Worm (Caenorhabditis elegans) whole organism, L3 larva: ENCODE data around the gene drr-1.
A peak's percentile ranks its signal among the peaks of the same experiment; 100 is the strongest.

Experiments
- R02D3.7 ChIP-seq: fragments of 150-350 bp; optimal IDR thresholded peaks from 2 replicates; lab custom pipeline; 2014; ENCODE audit warnings: missing biosample characterization, missing genetic modification characterization
- aly-2 ChIP-seq: fragments of 150-350 bp; optimal IDR thresholded peaks from 2 replicates; lab custom pipeline; 2014; ENCODE audit warnings: missing biosample characterization, missing genetic modification characterization
- ama-1 ChIP-seq: fragments of 150-350 bp; optimal IDR thresholded peaks from 2 replicates; lab custom pipeline; 2018
- ceh-28 ChIP-seq: fragments of 150-350 bp; optimal IDR thresholded peaks from 2 replicates; lab custom pipeline; 2014; ENCODE audit warnings: missing biosample characterization, missing genetic modification reagents, missing genetic modification characterization
- ceh-82 ChIP-seq: fragments of 150-350 bp; optimal IDR thresholded peaks from 2 replicates; lab custom pipeline; 2014; ENCODE audit warnings: missing biosample characterization, missing genetic modification characterization
- daf-12 ChIP-seq: fragments of 150-350 bp; optimal IDR thresholded peaks from 2 replicates; lab custom pipeline; 2014; ENCODE audit warnings: missing biosample characterization, missing genetic modification reagents, missing genetic modification characterization
- egl-27 ChIP-seq: sonication (generic microtip); optimal IDR thresholded peaks from 4 replicates; lab custom pipeline; 2017; ENCODE audit warnings: missing biosample characterization, missing genetic modification reagents, missing genetic modification characterization
- egl-5 ChIP-seq: fragments of 150-350 bp; optimal IDR thresholded peaks from 2 replicates; lab custom pipeline; 2017; ENCODE audit warnings: missing biosample characterization, missing genetic modification reagents, missing genetic modification characterization, inconsistent platforms
- elt-1 ChIP-seq: fragments of 150-350 bp; optimal IDR thresholded peaks from 2 replicates; lab custom pipeline; 2014; ENCODE audit warnings: missing biosample characterization, missing genetic modification characterization
- elt-2 ChIP-seq: sonication (generic microtip); optimal IDR thresholded peaks from 2 replicates; lab custom pipeline; 2016; ENCODE audit warnings: missing genetic modification reagents, mild to moderate bottlenecking, missing genetic modification characterization, missing compliant biosample characterization
- elt-3 ChIP-seq, 3 experiments: fragments of 150-350 bp in 1 of 3; sonication (generic microtip) in 2 of 3; optimal IDR thresholded peaks; 2 replicates in 2 of 3; 4 replicates in 1 of 3; lab custom pipeline; 2014 to 2017; ENCODE audit warnings: missing biosample characterization in 3 of 3, missing genetic modification characterization in 3 of 3
- eor-1 ChIP-seq, 2 experiments: fragments of 150-350 bp; optimal IDR thresholded peaks; 2 replicates each; lab custom pipeline; 2014 to 2018; ENCODE audit warnings: missing biosample characterization in 2 of 2, missing genetic modification characterization in 2 of 2
- fkh-2 ChIP-seq: fragments of 150-350 bp; optimal IDR thresholded peaks from 2 replicates; lab custom pipeline; 2014; ENCODE audit warnings: missing biosample characterization, missing genetic modification reagents, missing genetic modification characterization
- jun-1 ChIP-seq: fragments of 150-350 bp; optimal IDR thresholded peaks from 2 replicates; lab custom pipeline; 2014; ENCODE audit warnings: missing biosample characterization, missing genetic modification reagents, missing genetic modification characterization
- lin-15B ChIP-seq: fragments of 150-350 bp; optimal IDR thresholded peaks from 2 replicates; lab custom pipeline; 2014; ENCODE audit warnings: missing biosample characterization, missing genetic modification characterization
- lin-39 ChIP-seq: fragments of 150-350 bp; optimal IDR thresholded peaks from 2 replicates; lab custom pipeline; 2018; ENCODE audit warnings: missing biosample characterization, missing genetic modification reagents, missing genetic modification characterization
- lsy-12 ChIP-seq: sonication (generic microtip); optimal IDR thresholded peaks from 2 replicates; lab custom pipeline; 2016; ENCODE audit warnings: mild to moderate bottlenecking, missing genetic modification characterization, missing compliant biosample characterization
- mdl-1 ChIP-seq: fragments of 150-350 bp; optimal IDR thresholded peaks from 2 replicates; lab custom pipeline; 2014; ENCODE audit warnings: missing biosample characterization, missing genetic modification characterization
- mml-1 ChIP-seq: fragments of 150-350 bp; sonication (generic microtip); optimal IDR thresholded peaks from 3 replicates; lab custom pipeline; 2014; ENCODE audit warnings: missing biosample characterization, missing genetic modification characterization
- nfya-1 ChIP-seq: sonication (generic microtip); optimal IDR thresholded peaks from 2 replicates; lab custom pipeline; 2017; ENCODE audit warnings: missing genetic modification characterization, mild to moderate bottlenecking, missing compliant biosample characterization, antibody characterized with exemption, moderate library complexity; ENCODE audit not compliant: insufficient read depth
- nhr-23 ChIP-seq: fragments of 150-350 bp; optimal IDR thresholded peaks from 2 replicates; lab custom pipeline; 2014; ENCODE audit warnings: missing biosample characterization, missing genetic modification reagents, missing genetic modification characterization
- nhr-237 ChIP-seq: fragments of 150-350 bp; optimal IDR thresholded peaks from 2 replicates; lab custom pipeline; 2014; ENCODE audit warnings: missing biosample characterization, missing genetic modification characterization
- nhr-28 ChIP-seq: fragments of 150-350 bp; optimal IDR thresholded peaks from 2 replicates; lab custom pipeline; 2014; ENCODE audit warnings: missing biosample characterization, missing genetic modification characterization
- nhr-43 ChIP-seq: sonication (generic microtip); optimal IDR thresholded peaks from 2 replicates; lab custom pipeline; 2016; ENCODE audit warnings: mild to moderate bottlenecking, missing genetic modification characterization, missing compliant biosample characterization; ENCODE audit not compliant: poor library complexity, severe bottlenecking
- nhr-67 ChIP-seq: fragments of 150-350 bp; optimal IDR thresholded peaks from 2 replicates; lab custom pipeline; 2014; ENCODE audit warnings: missing biosample characterization, missing genetic modification characterization
- nhr-76 ChIP-seq: fragments of 150-350 bp; sonication (generic microtip); optimal IDR thresholded peaks from 5 replicates; lab custom pipeline; 2014; ENCODE audit warnings: missing biosample characterization, missing genetic modification characterization
- pha-4 ChIP-seq: fragments of 150-350 bp; optimal IDR thresholded peaks from 2 replicates; lab custom pipeline; 2014; ENCODE audit warnings: missing biosample characterization, missing genetic modification reagents, missing genetic modification characterization
- sea-2 ChIP-seq: fragments of 150-350 bp; sonication (generic microtip); optimal IDR thresholded peaks from 4 replicates; lab custom pipeline; 2014; ENCODE audit warnings: missing biosample characterization, missing genetic modification reagents, missing genetic modification characterization
- unc-39 ChIP-seq: sonication (generic microtip); optimal IDR thresholded peaks from 4 replicates; lab custom pipeline; 2017; ENCODE audit warnings: missing biosample characterization, missing genetic modification characterization
- unc-62 ChIP-seq: fragments of 150-350 bp; sonication (generic microtip); optimal IDR thresholded peaks from 4 replicates; lab custom pipeline; 2014; ENCODE audit warnings: missing biosample characterization, missing genetic modification reagents, missing genetic modification characterization
- zag-1 ChIP-seq: fragments of 150-350 bp; optimal IDR thresholded peaks from 2 replicates; lab custom pipeline; 2014; ENCODE audit warnings: missing biosample characterization, missing genetic modification characterization
- ztf-11 ChIP-seq: fragments of 150-350 bp; optimal IDR thresholded peaks from 2 replicates; lab custom pipeline; 2014; ENCODE audit warnings: missing biosample characterization, missing genetic modification characterization

Gene drr-1

DNA sequence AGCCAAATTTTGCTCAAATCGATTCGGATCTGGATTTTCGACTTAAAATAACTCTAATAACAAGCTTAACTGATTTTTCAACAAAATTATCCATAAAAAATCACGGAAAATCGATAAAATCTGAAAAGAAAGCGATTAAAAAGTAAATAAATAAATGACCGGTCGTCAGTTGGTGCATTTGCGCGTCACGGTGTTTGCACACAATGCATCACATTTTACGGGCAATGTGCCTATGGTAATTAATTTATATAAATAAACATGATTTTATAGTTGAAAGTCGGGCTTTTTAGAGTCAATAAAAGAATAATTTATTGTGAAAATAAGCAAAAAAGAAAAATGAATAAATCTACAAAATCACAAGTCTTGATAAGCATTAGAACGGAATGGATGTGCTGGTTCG is 938 bp downstream of the drr-1 start (continued):
- TF ChIP-seq lin-15B (peak; percentile 39), zag-1 (no peak), nhr-76 (tag; lab: Kevin White, UChicago) (no peak), ztf-11 (tag; lab: Kevin White, UChicago) (no peak), nhr-237 (tag; lab: Kevin White, UChicago) (no peak), nfya-1 (tag; lab: Kevin White, UChicago) (peak; percentile 12), ceh-28 (tag; lab: Kevin White, UChicago) (no peak), elt-2 (tag; lab: Kevin White, UChicago) (peak; percentile 31), nhr-67 (tag; lab: Kevin White, UChicago) (no peak), elt-3 (tag; optimal IDR thresholded peaks at IDR 0.05; lab: Kevin White, UChicago) (no peak)

DNA sequence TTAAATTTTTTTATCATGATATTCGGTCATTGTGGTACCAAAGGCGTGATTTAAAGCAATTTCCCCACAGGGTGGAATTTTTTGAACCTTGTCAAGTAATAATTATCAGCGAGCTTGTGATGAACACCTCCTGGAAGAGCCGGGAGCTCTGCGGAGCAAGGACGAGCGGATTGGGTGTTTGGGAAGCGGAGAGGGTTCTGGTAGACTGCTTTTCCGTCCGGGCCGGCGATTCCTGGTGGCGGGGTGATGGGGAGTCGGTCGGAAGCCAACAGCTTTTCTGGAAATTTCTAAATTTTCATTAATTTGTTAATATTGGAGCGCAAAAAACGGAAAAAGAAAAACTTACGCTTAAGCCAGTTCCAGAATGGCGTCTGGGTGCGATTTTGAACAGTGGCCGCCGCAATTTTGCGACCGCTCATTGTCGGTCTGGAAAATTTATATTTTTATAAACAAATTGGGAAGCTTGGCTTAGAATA is 1.5 kb downstream of the drr-1 start, which contains the start of gene ndua-7:
Gene ndua-7 (minus strand): TSS at position 426 of the 476 bp plus-strand sequence.
- TF ChIP-seq nhr-23 (no peak), ztf-11 (tag; lab: Kevin White, UChicago) (no peak), unc-62 (GFP tag; lab: Kevin White, UChicago) (no peak), pha-4 (tag; lab: Kevin White, UChicago) (no peak), unc-39 (no peak), daf-12 (tag; lab: Kevin White, UChicago) (no peak), nhr-28 (tag; lab: Kevin White, UChicago) (no peak), mml-1 (tag; lab: Kevin White, UChicago) (no peak), jun-1 (tag; lab: Kevin White, UChicago) (no peak), lin-39 (no peak), nhr-76 (tag; lab: Kevin White, UChicago) (no peak), aly-2 (no peak), elt-3 (tag; optimal IDR thresholded peaks at IDR 0.05; lab: Kevin White, UChicago) (no peak), ceh-82 (tag; lab: Kevin White, UChicago) (no peak), egl-27 (tag; lab: Kevin White, UChicago) (no peak), elt-2 (tag; lab: Kevin White, UChicago) (no peak), elt-1 (tag; lab: Kevin White, UChicago) (no peak), nfya-1 (tag; lab: Kevin White, UChicago) (no peak)
- TF ChIP-seq, all 47 proteins: peak for 0

- no peak for TF ChIP-seq egl-27 (tag; lab: Kevin White, UChicago)
- TF ChIP-seq elt-2 (tag; lab: Kevin White, UChicago) = no peak
- TF ChIP-seq fkh-2 (tag; lab: Kevin White, UChicago) = no peak
- TF ChIP-seq lin-15B = no peak
- TF ChIP-seq egl-5 (tag; lab: Kevin White, UChicago) = no peak
- TF ChIP-seq ceh-82 (tag; lab: Kevin White, UChicago) = no peak
Measured at ce11 chrII:13492948-13493347, 2.8 kb downstream of the drr-1 start, which contains the start of gene F45H10.2. Gene F45H10.2, minus strand, starts transcription at chrII:13493048.

- no peak for TF ChIP-seq elt-2 (tag; lab: Kevin White, UChicago)
- peak; percentile 22 for TF ChIP-seq ama-1 (lab: Kevin White, UChicago)
- TF ChIP-seq eor-1 (tag; optimal IDR thresholded peaks at IDR 0.05; lab: Kevin White, UChicago) = no peak
- no peak for TF ChIP-seq nhr-43 (tag; lab: Kevin White, UChicago)
Measured at ce11 chrII:13491254-13491889, 4.3 kb downstream of the drr-1 start, which contains the start of gene alh-7. Gene alh-7, minus strand, starts transcription at chrII:13491786.

- no peak for TF ChIP-seq lsy-12 (tag; lab: Kevin White, UChicago)
- TF ChIP-seq sea-2 (GFP tag; lab: Kevin White, UChicago) = no peak
- no peak for TF ChIP-seq lin-39
- no peak for TF ChIP-seq elt-3 (tag; optimal IDR thresholded peaks at IDR 0.05; lab: Kevin White, UChicago)
- TF ChIP-seq pha-4 (tag; lab: Kevin White, UChicago) = no peak
- no peak for TF ChIP-seq mdl-1
- no peak for TF ChIP-seq nhr-23
- TF ChIP-seq aly-2 = no peak
- TF ChIP-seq R02D3.7 (tag; lab: Kevin White, UChicago) = no peak
Measured at ce11 chrII:13489896-13490295, 5.8 kb downstream of the drr-1 start.
